Fruit fly (Drosophila melanogaster): ENCODE results near the gene ham.

dm6 chr2L:18745454-18745853, 47.3 kb downstream of the ham start:
- TF ChIP-seq psq (optimal IDR thresholded peaks at IDR 0.05) (no peak), CG8478 (optimal IDR thresholded peaks at IDR 0.05) (no peak), EcR (GFP tag; optimal IDR thresholded peaks at IDR 0.05) (no peak), pan (optimal IDR thresholded peaks at IDR 0.05) (no peak)
